Fruit fly (Drosophila melanogaster): Measurements from ENCODE around the gene Akap200.

DNA sequence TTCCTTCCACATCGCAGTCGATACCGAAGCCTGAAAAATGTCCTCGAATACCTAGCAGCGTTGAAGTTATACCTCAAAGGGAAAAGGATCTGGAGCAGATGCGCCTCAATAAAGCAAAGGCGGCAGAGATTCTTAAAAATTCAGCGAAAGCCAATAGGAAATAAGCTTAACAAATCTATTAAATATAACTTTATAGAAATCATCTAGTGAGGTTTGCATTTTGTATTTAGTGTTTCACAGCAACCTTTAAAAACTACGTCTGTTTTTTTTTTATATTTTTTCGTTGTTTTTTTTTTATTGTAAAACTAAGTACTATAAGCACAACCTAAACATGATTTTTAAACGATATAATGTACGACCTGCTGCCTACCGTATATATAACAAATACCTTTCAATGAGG is 26.7 kb downstream of the Akap200 start, which contains the start of gene CG31897:
- TF ChIP-seq gl (tag; optimal IDR thresholded peaks at IDR 0.05) (no peak), CG9948 (tag; optimal IDR thresholded peaks at IDR 0.05) (no peak), CG34367 (tag; optimal IDR thresholded peaks at IDR 0.05) (no peak), Pif1A (GFP tag; optimal IDR thresholded peaks at IDR 0.05) (no peak), CG8301 (tag; optimal IDR thresholded peaks at IDR 0.05) (no peak), rn (GFP tag; IDR thresholded peaks at IDR 0.05) (no peak), CG17806 (tag; optimal IDR thresholded peaks at IDR 0.05) (no peak), CG15710 (tag; optimal IDR thresholded peaks at IDR 0.05) (no peak), D1 (tag; optimal IDR thresholded peaks at IDR 0.05) (no peak), Ets98B (GFP tag; IDR thresholded peaks at IDR 0.05) (no peak), fd96Ca (GFP tag; IDR thresholded peaks at IDR 0.05) (no peak)

Measured in whole organism, pupa.